Fruit fly (Drosophila melanogaster): Measurements from ENCODE around the gene CG3119.
A peak's percentile ranks its signal among the peaks of the same experiment; 100 is the strongest.

Gene CG3119

DNA sequence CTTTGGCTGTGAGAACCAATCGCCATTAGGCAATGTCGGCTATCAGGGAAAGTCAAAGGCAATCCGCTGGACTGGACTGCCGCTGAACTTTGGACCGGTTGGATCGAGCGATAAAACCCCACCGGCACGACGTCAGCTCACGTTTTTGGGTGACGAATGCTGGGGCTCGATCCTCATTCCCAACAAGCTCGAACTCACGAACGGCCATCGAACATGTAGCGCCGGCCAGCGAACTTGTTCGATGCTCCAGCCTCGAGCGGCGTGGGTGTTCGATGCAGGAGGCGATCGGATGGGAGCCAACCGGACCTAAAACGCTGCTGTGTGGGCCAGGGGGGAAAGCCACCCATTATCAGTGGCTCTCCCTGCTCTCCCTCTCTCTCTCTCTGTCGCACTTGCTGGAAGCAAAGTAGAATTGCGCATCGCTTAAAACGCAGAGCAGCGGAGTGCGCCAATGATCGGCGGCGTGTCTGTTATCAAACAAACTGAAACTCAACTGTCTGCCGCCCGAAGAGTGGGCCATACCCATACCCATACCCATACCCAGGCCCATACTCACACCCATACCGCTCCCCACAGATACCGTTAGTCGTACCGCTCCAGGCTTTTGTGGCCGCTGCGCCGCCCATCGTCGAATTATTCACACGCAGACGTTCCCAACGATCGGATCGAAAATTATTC lies 32.9 kb downstream of the CG3119 start, which contains the start of gene daw:
TSS of gene daw (plus strand) at position 628 of the 678 bp plus-strand sequence.
- TF ChIP-seq noc (tag; optimal IDR thresholded peaks at IDR 0.05), result peak; percentile 5

DNA sequence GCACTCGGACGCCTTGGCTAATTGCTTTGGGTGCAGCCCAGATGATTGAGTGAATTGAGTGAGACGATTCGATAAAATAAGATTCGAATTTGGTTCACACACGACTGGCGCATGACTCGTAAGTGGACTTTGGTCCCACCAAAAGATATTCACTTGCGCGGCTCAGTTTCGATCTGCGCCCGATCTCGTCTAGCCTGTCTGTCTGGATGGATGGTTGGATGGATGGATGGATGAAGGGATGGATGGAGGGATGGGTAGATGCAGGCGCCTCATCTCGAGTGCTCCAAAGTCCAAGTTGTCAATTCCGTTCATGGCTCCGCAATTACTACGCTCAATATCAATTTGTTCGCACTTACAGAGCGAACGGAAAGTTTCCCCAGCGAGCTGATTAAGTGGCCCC lies 35.1 kb downstream of the CG3119 start:
- no peak for TF ChIP-seq noc (tag; optimal IDR thresholded peaks at IDR 0.05)

DNA sequence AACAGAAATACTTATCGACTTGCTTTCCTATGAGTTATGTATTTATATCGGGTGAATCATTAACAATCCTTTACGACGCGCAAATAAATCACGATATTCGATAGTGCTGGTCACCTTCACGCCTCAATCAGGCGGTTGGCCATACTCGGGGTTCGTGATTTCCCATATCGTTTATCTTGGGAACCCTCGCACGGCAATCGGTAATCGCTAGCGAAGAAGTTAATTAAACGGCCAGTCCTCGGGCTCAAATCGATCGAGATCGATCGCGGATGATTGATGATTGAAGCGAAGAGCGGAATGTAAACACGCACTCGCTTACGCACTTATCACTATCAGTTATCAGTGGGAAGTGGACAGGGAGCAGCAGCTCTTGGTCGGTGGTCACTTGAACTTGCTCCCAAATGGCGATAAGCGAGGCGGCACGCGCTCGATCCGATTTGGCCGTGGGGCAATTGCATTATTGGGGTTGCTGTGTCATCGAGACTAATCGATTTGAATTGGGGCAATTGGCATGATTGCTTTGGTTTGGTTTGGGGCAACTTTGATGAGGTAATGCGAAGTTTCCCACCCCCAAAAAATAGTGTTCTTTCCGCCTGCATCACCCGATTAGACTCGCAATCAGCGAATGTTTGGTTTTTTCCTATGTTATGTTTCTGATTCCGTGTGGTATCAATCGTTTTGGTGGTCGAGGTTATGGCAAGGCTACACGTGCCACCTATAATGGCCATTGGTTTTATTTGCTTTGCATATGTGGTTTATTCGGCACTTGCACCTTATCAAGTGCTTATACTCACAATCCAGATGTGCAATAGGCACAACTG lies 36.5 kb downstream of the CG3119 start:
- peak; percentile 35 for TF ChIP-seq noc (tag; optimal IDR thresholded peaks at IDR 0.05)

DNA sequence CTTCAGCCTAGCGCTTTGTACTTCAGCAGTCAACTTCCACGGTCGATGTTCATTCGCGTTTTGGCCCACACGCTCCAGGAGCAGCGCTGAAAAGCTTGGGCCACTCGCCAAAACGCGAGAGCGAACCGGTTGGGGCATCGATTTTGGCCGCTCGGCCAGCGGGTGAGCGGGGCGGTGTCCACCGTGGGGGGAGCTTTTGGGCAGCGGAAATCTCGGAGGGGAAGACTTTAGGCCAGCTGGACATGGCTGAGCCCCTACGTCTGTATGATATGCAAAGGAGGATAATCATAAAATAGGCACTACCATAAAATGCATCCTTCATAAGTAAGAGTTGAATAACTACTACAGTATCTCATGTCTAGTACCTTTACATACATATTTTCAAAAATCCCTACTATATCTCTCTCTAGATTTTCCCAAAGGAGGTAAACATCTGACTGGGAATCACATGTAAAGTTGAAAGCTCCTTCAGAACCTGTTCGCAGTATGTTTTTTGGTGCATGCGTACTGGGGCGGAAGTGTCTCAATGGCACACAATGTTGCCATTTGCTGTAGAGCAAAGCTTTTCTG lies 37.6 kb downstream of the CG3119 start, which contains the start of gene Syt1:
TSS of gene Syt1 (minus strand) at position 71 of the 570 bp plus-strand sequence.
- no peak for TF ChIP-seq noc (tag; optimal IDR thresholded peaks at IDR 0.05)

DNA sequence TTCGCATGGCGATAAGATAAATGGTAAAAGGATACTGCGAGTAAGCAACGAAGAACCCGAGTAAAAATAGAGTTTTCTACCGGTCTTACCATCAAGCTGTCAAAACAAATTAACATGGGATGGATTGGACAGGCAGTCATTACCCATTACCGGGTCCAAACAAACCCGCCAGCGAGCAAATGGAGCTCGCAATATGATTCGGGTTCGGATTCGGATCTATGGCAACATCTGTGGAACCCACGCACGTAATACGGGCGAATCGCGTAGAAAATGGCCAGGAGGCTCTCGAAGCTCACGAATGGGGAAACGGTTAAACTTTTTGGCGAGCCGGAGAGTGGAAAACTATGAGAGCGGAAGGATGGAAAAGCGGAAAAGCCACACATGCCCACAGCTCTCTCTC lies 40.4 kb downstream of the CG3119 start:
- no peak for TF ChIP-seq noc (tag; optimal IDR thresholded peaks at IDR 0.05)

All from whole organism, larva.